Worm (Caenorhabditis elegans) whole organism, mixed stage, embryonic: Measurements from ENCODE around the gene F47G3.4.

ENCODE experiments used
- M03D4.4 ChIP-seq: sonication (generic microtip); optimal IDR thresholded peaks from 2 replicates; lab custom pipeline; 2017; ENCODE audit warnings: mild to moderate bottlenecking, missing genetic modification characterization, missing compliant biosample characterization
- bed-3 ChIP-seq: fragments of 200-800 bp; sonication (Bioruptor generic); optimal IDR thresholded peaks from 3 replicates; lab custom pipeline; 2018; ENCODE audit warnings: mild to moderate bottlenecking, missing genetic modification characterization, moderate library complexity, missing compliant biosample characterization
- blmp-1 ChIP-seq: fragments of 150-350 bp; optimal IDR thresholded peaks from 2 replicates; lab custom pipeline; 2014; ENCODE audit warnings: missing biosample characterization, missing genetic modification characterization
- ceh-39 ChIP-seq: fragments of 150-350 bp; optimal IDR thresholded peaks from 2 replicates; lab custom pipeline; 2014; ENCODE audit warnings: missing biosample characterization, missing genetic modification characterization
- ceh-43 ChIP-seq: fragments of 200-800 bp; sonication (Bioruptor generic); optimal IDR thresholded peaks from 2 replicates; lab custom pipeline; 2018; ENCODE audit warnings: mild to moderate bottlenecking, missing genetic modification characterization, moderate library complexity, missing compliant biosample characterization
- ceh-83 ChIP-seq: fragments of 200-800 bp; sonication (Bioruptor generic); optimal IDR thresholded peaks from 2 replicates; lab custom pipeline; 2018; ENCODE audit warnings: mild to moderate bottlenecking, missing genetic modification characterization, missing compliant biosample characterization
- ces-1 ChIP-seq: fragments of 150-350 bp; optimal IDR thresholded peaks from 2 replicates; lab custom pipeline; 2014; ENCODE audit warnings: missing biosample characterization, missing genetic modification reagents, missing genetic modification characterization
- cnd-1 ChIP-seq: fragments of 200-800 bp; sonication (Bioruptor generic); optimal IDR thresholded peaks from 2 replicates; lab custom pipeline; 2018; ENCODE audit warnings: mild to moderate bottlenecking, missing genetic modification characterization, missing compliant biosample characterization
- drap-1 ChIP-seq: fragments of 200-800 bp; sonication (Bioruptor generic); optimal IDR thresholded peaks from 3 replicates; lab custom pipeline; 2018; ENCODE audit warnings: mild to moderate bottlenecking, missing genetic modification characterization, missing compliant biosample characterization
- elt-1 ChIP-seq: sonication (generic microtip); optimal IDR thresholded peaks from 2 replicates; lab custom pipeline; 2017; ENCODE audit warnings: missing genetic modification characterization, mild to moderate bottlenecking, missing compliant biosample characterization, antibody characterized with exemption, moderate library complexity, borderline replicate concordance; ENCODE audit not compliant: insufficient read depth
- elt-3 ChIP-seq: fragments of 150-350 bp; optimal IDR thresholded peaks from 2 replicates; lab custom pipeline; 2014; ENCODE audit warnings: missing biosample characterization, missing genetic modification characterization
- flh-1 ChIP-seq: fragments of 200-800 bp; sonication (Bioruptor generic); optimal IDR thresholded peaks from 2 replicates; lab custom pipeline; 2018; ENCODE audit warnings: mild to moderate bottlenecking, missing genetic modification characterization, moderate library complexity, missing compliant biosample characterization
- ham-2 ChIP-seq: fragments of 200-800 bp; sonication (Bioruptor generic); optimal IDR thresholded peaks from 2 replicates; lab custom pipeline; 2018; ENCODE audit warnings: mild to moderate bottlenecking, missing genetic modification characterization, missing compliant biosample characterization
- hlh-1 ChIP-seq: fragments of 150-350 bp; optimal IDR thresholded peaks from 2 replicates; lab custom pipeline; 2014; ENCODE audit warnings: missing biosample characterization, missing genetic modification reagents, missing genetic modification characterization
- lin-13 ChIP-seq: fragments of 150-350 bp; optimal IDR thresholded peaks from 2 replicates; lab custom pipeline; 2014; ENCODE audit warnings: missing biosample characterization, missing genetic modification characterization
- lin-32 ChIP-seq: fragments of 200-800 bp; sonication (Bioruptor generic); optimal IDR thresholded peaks from 2 replicates; lab custom pipeline; 2018; ENCODE audit warnings: mild to moderate bottlenecking, missing genetic modification characterization, missing compliant biosample characterization
- lsy-2 ChIP-seq: fragments of 150-350 bp; optimal IDR thresholded peaks from 2 replicates; lab custom pipeline; 2014; ENCODE audit warnings: missing biosample characterization, missing genetic modification characterization
- mab-5 ChIP-seq: fragments of 150-350 bp; optimal IDR thresholded peaks from 2 replicates; lab custom pipeline; 2014; ENCODE audit warnings: missing biosample characterization, missing genetic modification characterization
- mep-1 ChIP-seq: fragments of 150-350 bp; optimal IDR thresholded peaks from 2 replicates; lab custom pipeline; 2017; ENCODE audit warnings: missing biosample characterization, missing genetic modification reagents, missing genetic modification characterization, inconsistent platforms
- mls-2 ChIP-seq: sonication (generic microtip); optimal IDR thresholded peaks from 2 replicates; lab custom pipeline; 2016; ENCODE audit warnings: mild to moderate bottlenecking, missing genetic modification characterization, moderate library complexity, missing compliant biosample characterization
- nhr-12 ChIP-seq: fragments of 150-350 bp; optimal IDR thresholded peaks from 2 replicates; lab custom pipeline; 2014; ENCODE audit warnings: missing biosample characterization, missing genetic modification characterization
- nhr-2 ChIP-seq: fragments of 150-350 bp; optimal IDR thresholded peaks from 2 replicates; lab custom pipeline; 2014; ENCODE audit warnings: missing biosample characterization, missing genetic modification characterization
- nhr-237 ChIP-seq: fragments of 150-350 bp; optimal IDR thresholded peaks from 2 replicates; lab custom pipeline; 2014; ENCODE audit warnings: missing biosample characterization, missing genetic modification characterization
- nhr-28 ChIP-seq: fragments of 150-350 bp; optimal IDR thresholded peaks from 2 replicates; lab custom pipeline; 2014; ENCODE audit warnings: missing biosample characterization, missing genetic modification characterization
- nhr-76 ChIP-seq: sonication (generic microtip); optimal IDR thresholded peaks from 2 replicates; lab custom pipeline; 2017; ENCODE audit warnings: missing biosample characterization, missing genetic modification characterization
- pha-4 ChIP-seq: fragments of 150-350 bp; optimal IDR thresholded peaks from 2 replicates; lab custom pipeline; 2018; ENCODE audit warnings: missing biosample characterization, missing genetic modification reagents, missing genetic modification characterization
- sem-2 ChIP-seq: fragments of 200-800 bp; sonication (Bioruptor generic); optimal IDR thresholded peaks from 2 replicates; lab custom pipeline; 2018; ENCODE audit warnings: mild to moderate bottlenecking, missing genetic modification characterization, missing compliant biosample characterization
- snpc-4 ChIP-seq: fragments of 150-350 bp; optimal IDR thresholded peaks from 2 replicates; lab custom pipeline; 2014; ENCODE audit warnings: missing biosample characterization, missing genetic modification characterization
- sptf-1 ChIP-seq: sonication (generic microtip); optimal IDR thresholded peaks from 2 replicates; lab custom pipeline; 2017; ENCODE audit warnings: mild to moderate bottlenecking, missing genetic modification characterization, moderate library complexity, missing compliant biosample characterization
- tbx-8 ChIP-seq: fragments of 200-800 bp; sonication (Bioruptor generic); optimal IDR thresholded peaks from 2 replicates; lab custom pipeline; 2018; ENCODE audit warnings: mild to moderate bottlenecking, missing genetic modification characterization, moderate library complexity, missing compliant biosample characterization
- unc-120 ChIP-seq: sonication (generic microtip); optimal IDR thresholded peaks from 2 replicates; lab custom pipeline; 2017; ENCODE audit warnings: missing genetic modification characterization, missing compliant biosample characterization; ENCODE audit not compliant: poor library complexity, severe bottlenecking
- unc-39 ChIP-seq: fragments of 150-350 bp; optimal IDR thresholded peaks from 2 replicates; lab custom pipeline; 2014; ENCODE audit warnings: missing biosample characterization, missing genetic modification characterization
- unc-62 ChIP-seq: fragments of 150-350 bp; optimal IDR thresholded peaks from 2 replicates; lab custom pipeline; 2014; ENCODE audit warnings: missing biosample characterization, missing genetic modification reagents, missing genetic modification characterization
- zip-8 ChIP-seq: fragments of 150-350 bp; optimal IDR thresholded peaks from 2 replicates; lab custom pipeline; 2014; ENCODE audit warnings: missing biosample characterization, missing genetic modification characterization
- ztf-11 ChIP-seq: fragments of 150-350 bp; optimal IDR thresholded peaks from 2 replicates; lab custom pipeline; 2014; ENCODE audit warnings: missing biosample characterization, missing genetic modification characterization

F47G3.4 gene

ce11 chrX:2364703-2365299 lies 16.6 kb upstream of the F47G3.4 start:
- TF ChIP-seq elt-3 (tag; lab: Kevin White, UChicago) (no peak), nhr-237 (tag; lab: Kevin White, UChicago) (peak; percentile 61)

ce11 chrX:2365890-2366289 lies 15.5 kb upstream of the F47G3.4 start, which contains the start of gene T24D8.6:
TSS of gene T24D8.6 (minus strand) at chrX:2365990.
- no peak for TF ChIP-seq elt-3 (tag; lab: Kevin White, UChicago)
- TF ChIP-seq sem-2, result no peak
- no peak for TF ChIP-seq nhr-237 (tag; lab: Kevin White, UChicago)
- no peak for TF ChIP-seq ham-2 (GFP tag; lab: Kevin White, UChicago)
- TF ChIP-seq snpc-4 (tag; lab: Kevin White, UChicago), result no peak
- TF ChIP-seq ceh-43 (GFP tag; lab: Kevin White, UChicago), result no peak
- no peak for TF ChIP-seq nhr-2 (tag; lab: Kevin White, UChicago)
- TF ChIP-seq nhr-28 (tag; lab: Kevin White, UChicago), result no peak
- no peak for TF ChIP-seq blmp-1 (tag; lab: Kevin White, UChicago)
- no peak for TF ChIP-seq unc-39 (tag; lab: Kevin White, UChicago)
- TF ChIP-seq cnd-1, result no peak
- TF ChIP-seq pha-4 (tag; lab: Kevin White, UChicago), result no peak
- no peak for TF ChIP-seq zip-8 (tag; lab: Kevin White, UChicago)
- no peak for TF ChIP-seq M03D4.4 (tag; lab: Kevin White, UChicago)
- no peak for TF ChIP-seq ces-1
- TF ChIP-seq tbx-8 (GFP tag; lab: Kevin White, UChicago), result no peak
- no peak for TF ChIP-seq lin-32 (GFP tag; lab: Kevin White, UChicago)
- TF ChIP-seq hlh-1, result no peak

- TF ChIP-seq snpc-4 (tag; lab: Kevin White, UChicago) (no peak), lin-13 (tag; lab: Kevin White, UChicago) (no peak), flh-1 (GFP tag; lab: Kevin White, UChicago) (no peak), cnd-1 (peak; percentile 70), ces-1 (no peak), bed-3 (GFP tag; lab: Kevin White, UChicago) (no peak), nhr-28 (tag; lab: Kevin White, UChicago) (no peak), ham-2 (GFP tag; lab: Kevin White, UChicago) (peak; percentile 18), nhr-2 (tag; lab: Kevin White, UChicago) (peak; percentile 27), sptf-1 (tag; lab: Kevin White, UChicago) (peak; percentile 16), mls-2 (peak; percentile 51), blmp-1 (tag; lab: Kevin White, UChicago) (no peak), lsy-2 (tag; lab: Kevin White, UChicago) (no peak), ceh-43 (GFP tag; lab: Kevin White, UChicago) (no peak), M03D4.4 (tag; lab: Kevin White, UChicago) (peak; percentile 15), nhr-237 (tag; lab: Kevin White, UChicago) (no peak), hlh-1 (no peak), unc-62 (GFP tag; lab: Kevin White, UChicago) (no peak), nhr-12 (tag; lab: Kevin White, UChicago) (no peak), ztf-11 (tag; lab: Kevin White, UChicago) (peak; percentile 56), unc-120 (tag; lab: Kevin White, UChicago) (peak; percentile 16), sem-2 (peak; percentile 10), elt-1 (tag; lab: Kevin White, UChicago) (no peak), unc-39 (tag; lab: Kevin White, UChicago) (no peak), tbx-8 (GFP tag; lab: Kevin White, UChicago) (no peak), drap-1 (GFP tag; lab: Kevin White, UChicago) (peak; percentile 49), nhr-76 (tag; lab: Kevin White, UChicago) (no peak), mep-1 (peak; percentile 54), ceh-83 (GFP tag; lab: Kevin White, UChicago) (no peak), mab-5 (tag; lab: Kevin White, UChicago) (no peak), lin-32 (GFP tag; lab: Kevin White, UChicago) (no peak), pha-4 (tag; lab: Kevin White, UChicago) (peak; percentile 80), elt-3 (tag; lab: Kevin White, UChicago) (no peak), ceh-39 (tag; lab: Kevin White, UChicago) (peak; percentile 75), zip-8 (tag; lab: Kevin White, UChicago) (no peak)
Observed at ce11 chrX:2368042-2368814, 13.2 kb upstream of the F47G3.4 start.
